Worm (Caenorhabditis elegans) whole organism, mixed stage, embryonic: Measurements from ENCODE around the gene Y53G8AL.4.

ENCODE experiments used
- M03D4.4 ChIP-seq: sonication (generic microtip); optimal IDR thresholded peaks from 2 replicates; lab custom pipeline; 2017; ENCODE audit warnings: mild to moderate bottlenecking, missing genetic modification characterization, missing compliant biosample characterization
- cnd-1 ChIP-seq: fragments of 200-800 bp; sonication (Bioruptor generic); optimal IDR thresholded peaks from 2 replicates; lab custom pipeline; 2018; ENCODE audit warnings: mild to moderate bottlenecking, missing genetic modification characterization, missing compliant biosample characterization
- lin-13 ChIP-seq: fragments of 150-350 bp; optimal IDR thresholded peaks from 2 replicates; lab custom pipeline; 2014; ENCODE audit warnings: missing biosample characterization, missing genetic modification characterization
- mep-1 ChIP-seq: fragments of 150-350 bp; optimal IDR thresholded peaks from 2 replicates; lab custom pipeline; 2017; ENCODE audit warnings: missing biosample characterization, missing genetic modification reagents, missing genetic modification characterization, inconsistent platforms
- nhr-76 ChIP-seq: sonication (generic microtip); optimal IDR thresholded peaks from 2 replicates; lab custom pipeline; 2017; ENCODE audit warnings: missing biosample characterization, missing genetic modification characterization

DNA sequence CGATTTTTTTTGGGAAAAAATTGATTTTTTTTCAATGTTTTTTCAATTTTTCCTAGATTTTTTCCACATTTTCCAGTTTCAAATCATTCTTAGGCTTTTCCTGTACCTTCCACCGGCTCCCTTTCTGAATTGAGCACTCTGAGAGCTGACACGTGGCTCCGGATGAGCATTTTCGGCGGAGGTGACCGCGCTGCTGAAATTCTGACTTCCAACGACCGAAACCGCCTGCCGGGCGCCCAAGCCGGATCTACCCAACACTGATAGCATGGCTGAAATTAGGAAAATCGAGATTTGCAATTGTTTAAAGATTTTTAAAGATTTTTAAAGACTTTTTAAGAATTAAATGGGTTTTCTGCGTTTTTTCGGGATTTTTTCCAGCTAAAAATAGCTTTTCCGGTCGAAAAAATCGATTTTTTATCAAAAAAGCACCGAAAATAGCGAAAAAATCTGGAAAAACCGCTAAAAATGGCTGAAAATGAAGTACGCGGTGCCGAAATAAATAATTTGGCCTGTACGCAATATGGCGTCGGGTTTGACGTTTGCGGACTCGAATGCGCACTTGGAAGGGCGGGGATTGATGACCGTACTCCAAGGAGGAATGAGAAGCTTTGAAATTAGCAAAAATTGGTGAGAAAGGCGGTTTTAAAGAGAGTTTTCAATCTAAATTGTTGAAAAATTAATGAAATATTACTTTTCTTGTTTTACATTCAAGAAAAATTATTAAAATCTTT is 2.0 kb downstream of the Y53G8AL.4 start, which contains the start of gene nduf-9:
- TF ChIP-seq mep-1 (tag; lab: Kevin White, UChicago) (peak; percentile 2), lin-13 (peak; percentile 65), nhr-76 (tag; lab: Kevin White, UChicago) (no peak), cnd-1 (no peak), M03D4.4 (tag; lab: Kevin White, UChicago) (no peak)
